Worm (Caenorhabditis elegans) whole organism, L2 larva: ENCODE data around the gene Y19D10B.8.

Experiments
- ceh-16 ChIP-seq: fragments of 150-350 bp; optimal IDR thresholded peaks from 2 replicates; lab custom pipeline; 2014; ENCODE audit warnings: missing biosample characterization, missing genetic modification characterization
- egl-27 ChIP-seq: sonication (generic microtip); optimal IDR thresholded peaks from 3 replicates; lab custom pipeline; 2017; ENCODE audit warnings: missing biosample characterization, missing genetic modification reagents, missing genetic modification characterization
- gmeb-1 ChIP-seq: fragments of 150-350 bp; optimal IDR thresholded peaks from 2 replicates; lab custom pipeline; 2014; ENCODE audit warnings: missing biosample characterization, missing genetic modification characterization
- nhr-11 ChIP-seq: fragments of 150-350 bp; optimal IDR thresholded peaks from 2 replicates; lab custom pipeline; 2014; ENCODE audit warnings: missing biosample characterization, missing genetic modification characterization
- nhr-6 ChIP-seq: fragments of 150-350 bp; optimal IDR thresholded peaks from 2 replicates; lab custom pipeline; 2014; ENCODE audit warnings: missing biosample characterization, missing genetic modification characterization
- sem-4 ChIP-seq: fragments of 150-350 bp; optimal IDR thresholded peaks from 2 replicates; lab custom pipeline; 2014; ENCODE audit warnings: missing biosample characterization, missing genetic modification reagents, missing genetic modification characterization
- skn-1 ChIP-seq: sonication (generic microtip); optimal IDR thresholded peaks from 2 replicates; lab custom pipeline; 2017; ENCODE audit warnings: missing biosample characterization, missing genetic modification characterization
- unc-62 ChIP-seq: fragments of 150-350 bp; optimal IDR thresholded peaks from 2 replicates; lab custom pipeline; 2014; ENCODE audit warnings: missing biosample characterization, missing genetic modification reagents, missing genetic modification characterization
- ztf-1 ChIP-seq: fragments of 200-800 bp; sonication (Bioruptor generic); conservative IDR thresholded peaks from 2 replicates; pipeline ENCODE4 v1.3.6; 2022; ENCODE audit warnings: missing genetic modification characterization, missing compliant biosample characterization

ce11 chrV:2264925-2265324, 35.9 kb downstream of the Y19D10B.8 start:
- no peak for TF ChIP-seq gmeb-1 (tag; lab: Kevin White, UChicago)
- no peak for TF ChIP-seq egl-27
- TF ChIP-seq ztf-1 (GFP tag; lab: Robert Waterston, UW), result no peak
- TF ChIP-seq skn-1 (tag; lab: Kevin White, UChicago), result no peak
- no peak for TF ChIP-seq unc-62
- no peak for TF ChIP-seq ceh-16
- no peak for TF ChIP-seq sem-4 (tag; lab: Kevin White, UChicago)
- no peak for TF ChIP-seq nhr-11 (tag; lab: Kevin White, UChicago)
- TF ChIP-seq nhr-6 (tag; lab: Kevin White, UChicago), result no peak
